Fruit fly (Drosophila melanogaster) whole organism, adult: Measurements from ENCODE around the gene CG6000.

ENCODE experiments used
- CG11617 ChIP-seq: fragments of 200-800 bp; sonication (Bioruptor generic); optimal IDR thresholded peaks from 2 replicates; lab custom pipeline; 2017; ENCODE audit warnings: mild to moderate bottlenecking, missing biosample characterization, missing genetic modification reagents, missing genetic modification characterization
- CG12768 ChIP-seq: fragments of 200-800 bp; sonication (Bioruptor generic); optimal IDR thresholded peaks from 2 replicates; lab custom pipeline; 2017; ENCODE audit warnings: missing biosample characterization, missing genetic modification characterization, mild to moderate bottlenecking, moderate library complexity, missing genetic modification reagents
- CG14711 ChIP-seq: fragments of 200-800 bp; sonication (Bioruptor generic); optimal IDR thresholded peaks from 2 replicates; lab custom pipeline; 2018; ENCODE audit warnings: missing biosample characterization, mild to moderate bottlenecking, missing genetic modification characterization, moderate library complexity
- CG1620 ChIP-seq: fragments of 200-800 bp; sonication (Bioruptor generic); optimal IDR thresholded peaks from 2 replicates; lab custom pipeline; 2016; ENCODE audit warnings: missing biosample characterization, missing genetic modification characterization
- CG33017 ChIP-seq: fragments of 200-800 bp; sonication (Bioruptor generic); optimal IDR thresholded peaks from 2 replicates; lab custom pipeline; 2018; ENCODE audit warnings: missing biosample characterization, mild to moderate bottlenecking, missing genetic modification characterization, moderate library complexity
- CG5204 ChIP-seq: fragments of 200-800 bp; sonication (Bioruptor generic); optimal IDR thresholded peaks from 2 replicates; lab custom pipeline; 2016; ENCODE audit warnings: missing biosample characterization, missing genetic modification characterization
- CG7101 ChIP-seq: fragments of 200-800 bp; sonication (Bioruptor generic); optimal IDR thresholded peaks from 2 replicates; lab custom pipeline; 2018; ENCODE audit warnings: missing biosample characterization, mild to moderate bottlenecking, missing genetic modification characterization, moderate library complexity
- Crg-1 ChIP-seq: fragments of 200-800 bp; sonication (Bioruptor generic); optimal IDR thresholded peaks from 2 replicates; lab custom pipeline; 2016; ENCODE audit warnings: missing biosample characterization, missing genetic modification characterization
- Hr96 ChIP-seq: fragments of 200-800 bp; sonication (Bioruptor generic); optimal IDR thresholded peaks from 2 replicates; lab custom pipeline; 2016; ENCODE audit warnings: missing biosample characterization, missing genetic modification characterization
- Mnt ChIP-seq: fragments of 200-800 bp; sonication (Bioruptor generic); optimal IDR thresholded peaks from 2 replicates; lab custom pipeline; 2016; ENCODE audit warnings: missing biosample characterization, mild to moderate bottlenecking, missing genetic modification characterization
- cic ChIP-seq: fragments of 200-800 bp; sonication (Bioruptor generic); optimal IDR thresholded peaks from 2 replicates; lab custom pipeline; 2017; ENCODE audit warnings: missing biosample characterization, mild to moderate bottlenecking, missing genetic modification characterization, moderate library complexity
- cnc ChIP-seq, 2 experiments: fragments of >200 bp; optimal IDR thresholded peaks; 2 replicates each; lab custom pipeline; 2017
- kay ChIP-seq: fragments of 200-800 bp; sonication (Bioruptor generic); peaks from one replicate; lab custom pipeline; 2016; ENCODE audit warnings: missing biosample characterization, missing genetic modification characterization, borderline replicate concordance
- ovo ChIP-seq: fragments of 200-800 bp; sonication (Bioruptor generic); optimal IDR thresholded peaks from 2 replicates; lab custom pipeline; 2016; ENCODE audit warnings: missing biosample characterization, missing genetic modification characterization
- pad ChIP-seq: fragments of 200-800 bp; sonication (Bioruptor generic); optimal IDR thresholded peaks from 3 replicates; lab custom pipeline; 2017; ENCODE audit warnings: missing biosample characterization, missing genetic modification characterization, mild to moderate bottlenecking, moderate library complexity, missing genetic modification reagents
- tj ChIP-seq: fragments of 200-800 bp; sonication (Bioruptor generic); optimal IDR thresholded peaks from 3 replicates; lab custom pipeline; 2017; ENCODE audit warnings: missing biosample characterization, mild to moderate bottlenecking, missing genetic modification characterization, moderate library complexity
- toe ChIP-seq: fragments of 200-800 bp; sonication (Bioruptor generic); optimal IDR thresholded peaks from 2 replicates; lab custom pipeline; 2016; ENCODE audit warnings: missing biosample characterization, missing genetic modification characterization

CG6000 gene

DNA sequence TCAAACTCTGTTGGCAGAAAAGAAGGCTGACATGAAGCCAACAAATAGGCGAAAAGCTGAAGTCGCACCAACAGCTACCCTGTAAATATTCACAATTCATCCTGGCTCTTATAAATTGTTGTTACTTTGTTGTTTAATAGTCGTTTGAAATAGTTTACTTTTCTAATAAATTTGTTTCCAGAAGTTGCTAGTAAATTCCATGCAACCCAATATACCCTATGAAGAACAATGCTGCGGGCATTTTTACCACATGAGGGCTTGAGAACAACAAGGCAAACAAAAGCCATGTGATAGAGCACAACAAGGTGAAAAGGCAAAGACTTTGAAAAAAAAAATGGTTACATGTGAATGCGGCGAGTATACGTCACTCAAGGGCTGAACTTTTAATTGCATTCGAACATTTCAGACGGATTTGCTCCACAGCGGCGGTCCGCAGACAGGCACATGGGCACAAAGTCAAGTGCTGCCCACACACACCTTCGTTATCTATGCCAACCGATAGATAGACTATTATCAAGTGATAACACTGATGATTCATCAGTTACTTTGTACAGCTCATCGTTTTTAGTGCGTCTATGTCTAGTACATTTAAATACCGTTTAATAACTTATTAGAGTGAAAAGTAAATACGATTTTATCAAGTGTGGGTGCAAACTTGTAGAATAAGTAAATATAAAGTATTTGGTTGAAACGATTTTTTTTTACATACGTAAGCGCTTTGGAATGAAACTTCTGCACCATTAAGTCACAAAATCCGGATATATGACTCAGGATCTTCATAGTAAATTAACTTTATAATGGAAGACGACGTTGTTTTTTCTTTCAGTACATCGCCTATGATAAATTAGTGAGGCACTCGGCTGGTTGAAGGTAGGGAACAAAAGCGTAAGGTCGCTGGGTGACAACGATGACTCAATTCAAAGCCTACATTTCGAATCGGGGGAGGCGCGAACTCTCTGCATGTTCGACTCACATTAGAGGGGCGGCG, 45.1 kb downstream of the CG6000 start:
- TF ChIP-seq toe (no peak), cic (peak; percentile 36), pad (no peak), CG12768 (peak; percentile 2), CG11617 (GFP tag; lab: Kevin White, UChicago) (peak; percentile 47), CG7101 (peak; percentile 58), Mnt (GFP tag; lab: Kevin White, UChicago) (peak; percentile 43), CG14711 (tag; lab: Kevin White, UChicago) (peak; percentile 61), CG5204 (GFP tag; lab: Kevin White, UChicago) (peak; percentile 10), CG1620 (GFP tag; lab: Kevin White, UChicago) (no peak), kay (peak; percentile 82), CG33017 (tag; lab: Kevin White, UChicago) (peak; percentile 61)

DNA sequence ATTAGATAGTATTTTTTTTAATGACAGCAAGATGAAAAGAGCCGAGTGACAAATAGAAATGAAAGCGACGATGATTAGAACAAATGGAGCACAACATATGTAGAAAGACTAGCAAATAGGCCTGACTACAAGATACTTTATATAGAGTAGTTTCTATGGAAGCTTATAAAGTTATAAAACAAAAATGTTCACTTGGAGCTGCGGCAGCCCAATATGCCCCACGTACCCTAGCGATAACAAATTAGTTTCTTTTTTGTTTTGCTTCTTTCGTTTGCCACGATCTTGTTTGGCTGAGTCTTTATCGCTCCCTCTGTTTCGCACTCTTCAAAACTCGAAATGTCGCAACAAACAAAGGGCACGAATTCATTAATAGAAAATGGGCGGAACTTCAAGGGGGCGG, 46.5 kb downstream of the CG6000 start:
- TF ChIP-seq toe (no peak), CG11617 (GFP tag; lab: Kevin White, UChicago) (no peak), kay (no peak), CG12768 (no peak), Mnt (GFP tag; lab: Kevin White, UChicago) (no peak), ovo (no peak), pad (no peak), CG33017 (tag; lab: Kevin White, UChicago) (no peak)

DNA sequence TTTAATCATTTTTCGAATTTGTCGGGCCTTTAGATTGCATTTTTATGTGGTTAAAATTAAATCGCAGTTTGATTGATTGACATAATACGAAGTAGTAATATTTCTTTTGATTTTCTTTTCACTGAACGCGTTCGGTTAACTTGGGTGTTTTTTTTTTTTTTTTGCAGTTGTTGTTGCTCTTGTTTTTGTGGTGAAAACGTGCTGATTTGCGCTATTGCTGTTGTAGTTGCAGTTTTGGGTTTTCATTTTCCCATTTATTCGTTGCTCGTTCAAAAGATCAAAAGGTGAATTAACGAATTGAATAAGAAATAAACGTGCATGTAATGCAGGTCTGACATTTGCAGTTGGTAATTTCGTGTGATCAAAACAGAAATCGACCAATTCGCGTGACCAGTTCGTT, 47.2 kb downstream of the CG6000 start:
- TF ChIP-seq CG12768, result no peak
- no peak for TF ChIP-seq Mnt (GFP tag; lab: Kevin White, UChicago)
- TF ChIP-seq tj (GFP tag; lab: Kevin White, UChicago), result peak; percentile 71
- TF ChIP-seq CG33017 (tag; lab: Kevin White, UChicago), result no peak
- no peak for TF ChIP-seq kay

DNA sequence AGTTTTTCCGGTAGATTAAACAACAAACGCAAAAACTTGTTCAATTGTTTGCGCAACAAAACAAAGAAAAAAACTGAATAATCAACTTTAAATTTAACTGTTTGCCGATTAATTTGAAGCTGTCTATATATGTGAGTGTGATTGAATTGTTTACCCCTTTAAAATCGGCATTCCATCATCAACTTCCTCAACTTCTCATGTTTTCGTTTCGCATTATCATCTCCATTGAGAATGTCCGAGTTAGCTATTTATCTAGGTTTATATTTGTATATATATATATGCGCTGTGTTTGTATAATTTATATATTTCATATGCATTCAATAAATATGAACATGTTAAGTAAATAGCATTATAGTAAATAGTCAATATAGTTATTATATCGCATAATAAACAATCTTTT, 48.2 kb downstream of the CG6000 start:
- TF ChIP-seq CG7101 (no peak), Hr96 (GFP tag; lab: Kevin White, UChicago) (no peak), Crg-1 (no peak), cic (no peak), kay (peak; percentile 76), toe (no peak), CG11617 (GFP tag; lab: Kevin White, UChicago) (no peak)

DNA sequence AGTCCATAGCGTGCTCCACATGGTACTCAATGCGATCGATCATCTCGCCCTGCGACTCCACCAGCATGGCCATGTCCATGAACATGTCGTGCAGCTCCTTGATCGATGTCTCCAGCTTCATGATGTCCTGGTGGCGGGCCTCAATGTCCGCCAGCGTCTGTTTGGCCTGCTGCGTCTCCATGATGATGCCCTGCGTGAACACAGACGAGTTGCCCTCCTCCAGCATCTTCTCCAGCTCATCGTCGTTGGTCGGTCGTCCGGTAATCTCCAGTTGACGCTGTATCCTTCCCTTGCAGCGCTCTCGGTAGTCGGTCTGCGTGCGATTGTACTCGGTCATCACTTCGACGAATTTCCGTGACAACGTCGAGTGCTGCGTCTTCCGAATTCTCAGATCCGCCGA, 49.5 kb downstream of the CG6000 start:
- TF ChIP-seq CG11617 (GFP tag; lab: Kevin White, UChicago) (no peak), CG7101 (no peak), CG1620 (GFP tag; lab: Kevin White, UChicago) (no peak), cnc (optimal IDR thresholded peaks at IDR 0.05; lab: Kevin White, UChicago) (no peak), ovo (no peak), CG33017 (tag; lab: Kevin White, UChicago) (no peak), CG12768 (no peak), Mnt (GFP tag; lab: Kevin White, UChicago) (no peak), toe (no peak)
